Worm (Caenorhabditis elegans): ENCODE data around the gene pqn-32.

The pqn-32 gene

DNA sequence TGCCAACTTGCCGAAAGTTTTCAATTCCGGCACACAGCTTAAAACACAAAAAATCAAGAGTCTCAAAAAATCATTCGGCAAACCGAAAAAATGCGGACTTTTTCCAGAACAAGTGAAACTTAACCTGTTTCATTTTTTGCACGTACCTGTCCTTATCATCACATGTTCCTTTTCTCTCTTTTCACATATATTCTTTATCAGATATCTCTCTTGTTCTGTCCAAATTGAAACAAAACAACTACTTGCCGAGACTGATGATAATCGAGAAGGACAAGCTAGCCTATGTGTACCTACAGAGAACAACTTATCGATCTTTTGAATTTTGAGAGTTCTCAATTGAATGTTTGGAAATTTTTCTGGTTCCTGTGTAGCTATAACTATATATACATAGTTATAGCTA is 42.1 kb downstream of the pqn-32 start (continued):
- TF ChIP-seq nhr-19 (GFP tag; conservative IDR thresholded peaks at IDR 0.05) (0 out of 2 replicates have a peak, but pooled peaks have one; percentile 18), unc-98 (GFP tag; IDR thresholded peaks at IDR 0.05) (no peak), skn-1 (tag; optimal IDR thresholded peaks at IDR 0.05) (no peak), pax-3 (tag; optimal IDR thresholded peaks at IDR 0.05) (no peak), lsy-2 (tag; optimal IDR thresholded peaks at IDR 0.05) (peak in 1 of 2 experiments; percentile 10), aha-1 (tag; optimal IDR thresholded peaks at IDR 0.05) (no peak), egl-13 (tag; optimal IDR thresholded peaks at IDR 0.05) (no peak), elt-2 (tag; optimal IDR thresholded peaks at IDR 0.05) (no peak), unc-62 (GFP tag; optimal IDR thresholded peaks at IDR 0.05) (no peak), egl-27 (tag; optimal IDR thresholded peaks at IDR 0.05) (no peak)

- TF ChIP-seq lin-39 (tag; optimal IDR thresholded peaks at IDR 0.05), result no peak
- no peak for TF ChIP-seq ets-5 (GFP tag; IDR thresholded peaks at IDR 0.05)
- TF ChIP-seq pag-3 (tag; optimal IDR thresholded peaks at IDR 0.05; ENCODE audit: borderline replicate concordance, insufficient read depth), result no peak
- TF ChIP-seq nhr-71 (tag; optimal IDR thresholded peaks at IDR 0.05), result no peak
- TF ChIP-seq vab-15 (tag; optimal IDR thresholded peaks at IDR 0.05), result no peak
- no peak for TF ChIP-seq nhr-76 (tag; optimal IDR thresholded peaks at IDR 0.05)
Measured at ce11 chrII:13152409-13152808, 44.6 kb downstream of the pqn-32 start.

DNA sequence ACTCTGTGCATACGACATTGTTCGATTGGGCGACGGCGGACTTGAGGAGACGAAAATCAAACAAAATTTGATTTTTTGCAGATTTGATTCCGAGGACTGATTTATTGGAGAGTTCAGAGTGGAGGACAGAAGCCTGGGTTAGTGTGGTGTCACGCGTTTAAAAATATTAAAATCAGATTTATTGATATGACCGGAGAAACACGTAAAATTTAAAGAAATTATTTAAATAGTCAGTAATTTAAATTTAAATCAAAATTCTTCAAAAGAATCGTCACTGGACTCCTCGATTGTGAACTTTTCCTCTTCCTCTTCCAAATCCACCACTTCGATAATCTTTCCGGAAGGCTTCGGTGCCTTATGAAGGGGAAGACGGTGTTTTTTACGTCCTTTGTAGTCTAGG is 45.5 kb downstream of the pqn-32 start, which contains the start of gene spe-18:
Gene spe-18, minus strand, starts transcription at position 101 of the 400 bp plus-strand sequence.
- no peak for TF ChIP-seq tlp-1 (tag; optimal IDR thresholded peaks at IDR 0.05)
- no peak for TF ChIP-seq C34B4.2 (tag; optimal IDR thresholded peaks at IDR 0.05)
- no peak for TF ChIP-seq efl-1 (optimal IDR thresholded peaks at IDR 0.05)
- peak in 1 of 2 experiments; percentile 46 for TF ChIP-seq efl-1 (GFP tag; optimal IDR thresholded peaks at IDR 0.05 in 1 of 2)
- no peak for TF ChIP-seq ceh-63 (GFP tag; optimal IDR thresholded peaks at IDR 0.05)

- TF ChIP-seq ceh-90 (tag; optimal IDR thresholded peaks at IDR 0.05) (no peak), efl-1 (optimal IDR thresholded peaks at IDR 0.05) (no peak), efl-1 (GFP tag; optimal IDR thresholded peaks at IDR 0.05 in 1 of 2) (peak in 1 of 2 experiments; percentile 4), nhr-85 (tag) (no peak), fkh-4 (tag; optimal IDR thresholded peaks at IDR 0.05; ENCODE audit: borderline replicate concordance) (no peak), dpl-1 (GFP tag; optimal IDR thresholded peaks at IDR 0.05) (peak in 1 of 3 experiments; percentile 15), nhr-28 (tag; optimal IDR thresholded peaks at IDR 0.05) (no peak), fkh-10 (GFP tag; optimal IDR thresholded peaks at IDR 0.05) (no peak), pax-3 (tag; optimal IDR thresholded peaks at IDR 0.05) (no peak)
Measured at ce11 chrII:13156071-13156470, 48.3 kb downstream of the pqn-32 start.

ce11 chrII:13156971-13157370 is 49.2 kb downstream of the pqn-32 start, which contains the start of the genes hpr-17 and F32A11.1:
TSS of gene hpr-17 (minus strand) at chrII:13157047.
TSS of gene F32A11.1 (plus strand) at chrII:13157329.
- TF ChIP-seq aly-2 (tag; optimal IDR thresholded peaks at IDR 0.05) (peak; percentile 79), lin-15B (tag; optimal IDR thresholded peaks at IDR 0.05) (peak; percentile 90), rnt-1 (tag; optimal IDR thresholded peaks at IDR 0.05) (peak; percentile 96), nhr-19 (GFP tag; conservative IDR thresholded peaks at IDR 0.05) (peak; percentile 92), tbx-2 (tag; optimal IDR thresholded peaks at IDR 0.05) (peak; percentile 88), nhr-12 (tag; optimal IDR thresholded peaks at IDR 0.05) (no peak), ceh-90 (tag; optimal IDR thresholded peaks at IDR 0.05) (peak; percentile 51), hlh-4 (tag; optimal IDR thresholded peaks at IDR 0.05) (no peak), egl-27 (tag; optimal IDR thresholded peaks at IDR 0.05) (peak in 1 of 2 experiments; percentile 12), unc-30 (tag; optimal IDR thresholded peaks at IDR 0.05) (no peak), nhr-20 (tag; optimal IDR thresholded peaks at IDR 0.05) (peak; percentile 87), dsc-1 (tag; optimal IDR thresholded peaks at IDR 0.05) (peak; percentile 87), efl-1 (optimal IDR thresholded peaks at IDR 0.05) (peak; percentile 98 to 99), efl-1 (GFP tag; optimal IDR thresholded peaks at IDR 0.05 in 1 of 2) (peak; percentile 99 to 100), fkh-10 (GFP tag; optimal IDR thresholded peaks at IDR 0.05) (peak; percentile 40), dpl-1 (GFP tag; optimal IDR thresholded peaks at IDR 0.05) (peak; percentile 99), nhr-47 (tag; optimal IDR thresholded peaks at IDR 0.05) (peak; percentile 94), nhr-90 (tag; optimal IDR thresholded peaks at IDR 0.05; ENCODE audit: poor library complexity) (peak; percentile 88), ceh-8 (GFP tag; optimal IDR thresholded peaks at IDR 0.05) (peak; percentile 75), unc-98 (GFP tag; IDR thresholded peaks at IDR 0.05) (peak; percentile 75), mef-2 (tag; optimal IDR thresholded peaks at IDR 0.05) (peak; percentile 13), mab-9 (GFP tag; IDR thresholded peaks at IDR 0.05) (peak; percentile 76), alr-1 (tag; optimal IDR thresholded peaks at IDR 0.05; ENCODE audit: borderline replicate concordance) (no peak), elt-3 (tag; optimal IDR thresholded peaks at IDR 0.05) (peak in 2 of 6 experiments; percentile 76 to 85), ces-1 (GFP tag; optimal IDR thresholded peaks at IDR 0.05) (no peak), pax-3 (tag; optimal IDR thresholded peaks at IDR 0.05) (peak; percentile 70)

All from whole organism, L1 larva.